Fruit fly (Drosophila melanogaster) whole organism, adult: ENCODE measurements around the gene Rexo5.

Experiments
- CG11617 ChIP-seq: fragments of 200-800 bp; sonication (Bioruptor generic); optimal IDR thresholded peaks from 2 replicates; lab custom pipeline; 2017; ENCODE audit warnings: mild to moderate bottlenecking, missing biosample characterization, missing genetic modification reagents, missing genetic modification characterization
- CG12768 ChIP-seq: fragments of 200-800 bp; sonication (Bioruptor generic); optimal IDR thresholded peaks from 2 replicates; lab custom pipeline; 2017; ENCODE audit warnings: missing biosample characterization, missing genetic modification characterization, mild to moderate bottlenecking, moderate library complexity, missing genetic modification reagents
- CG14711 ChIP-seq: fragments of 200-800 bp; sonication (Bioruptor generic); optimal IDR thresholded peaks from 2 replicates; lab custom pipeline; 2018; ENCODE audit warnings: missing biosample characterization, mild to moderate bottlenecking, missing genetic modification characterization, moderate library complexity
- CG1620 ChIP-seq: fragments of 200-800 bp; sonication (Bioruptor generic); optimal IDR thresholded peaks from 2 replicates; lab custom pipeline; 2016; ENCODE audit warnings: missing biosample characterization, missing genetic modification characterization
- CG33017 ChIP-seq: fragments of 200-800 bp; sonication (Bioruptor generic); optimal IDR thresholded peaks from 2 replicates; lab custom pipeline; 2018; ENCODE audit warnings: missing biosample characterization, mild to moderate bottlenecking, missing genetic modification characterization, moderate library complexity
- CG5204 ChIP-seq: fragments of 200-800 bp; sonication (Bioruptor generic); optimal IDR thresholded peaks from 2 replicates; lab custom pipeline; 2016; ENCODE audit warnings: missing biosample characterization, missing genetic modification characterization
- CG7045 ChIP-seq: fragments of 200-800 bp; sonication (Bioruptor generic); optimal IDR thresholded peaks from 2 replicates; lab custom pipeline; 2017; ENCODE audit warnings: missing biosample characterization, mild to moderate bottlenecking, missing genetic modification characterization
- CG7101 ChIP-seq: fragments of 200-800 bp; sonication (Bioruptor generic); optimal IDR thresholded peaks from 2 replicates; lab custom pipeline; 2018; ENCODE audit warnings: missing biosample characterization, mild to moderate bottlenecking, missing genetic modification characterization, moderate library complexity
- Clk ChIP-seq: fragments of 200-800 bp; sonication (Bioruptor generic); optimal IDR thresholded peaks from 2 replicates; lab custom pipeline; 2017; ENCODE audit warnings: missing biosample characterization, missing genetic modification characterization
- Crg-1 ChIP-seq: fragments of 200-800 bp; sonication (Bioruptor generic); optimal IDR thresholded peaks from 2 replicates; lab custom pipeline; 2016; ENCODE audit warnings: missing biosample characterization, missing genetic modification characterization
- Hr96 ChIP-seq: fragments of 200-800 bp; sonication (Bioruptor generic); optimal IDR thresholded peaks from 2 replicates; lab custom pipeline; 2016; ENCODE audit warnings: missing biosample characterization, missing genetic modification characterization
- Mnt ChIP-seq: fragments of 200-800 bp; sonication (Bioruptor generic); optimal IDR thresholded peaks from 2 replicates; lab custom pipeline; 2016; ENCODE audit warnings: missing biosample characterization, mild to moderate bottlenecking, missing genetic modification characterization
- bab1 ChIP-seq: fragments of 200-800 bp; sonication (Bioruptor generic); optimal IDR thresholded peaks from 3 replicates; lab custom pipeline; 2019; ENCODE audit warnings: missing biosample characterization, mild to moderate bottlenecking, missing genetic modification characterization, moderate library complexity
- cic ChIP-seq: fragments of 200-800 bp; sonication (Bioruptor generic); optimal IDR thresholded peaks from 2 replicates; lab custom pipeline; 2017; ENCODE audit warnings: missing biosample characterization, mild to moderate bottlenecking, missing genetic modification characterization, moderate library complexity
- cnc ChIP-seq, 2 experiments: fragments of >200 bp; optimal IDR thresholded peaks; 2 replicates each; lab custom pipeline; 2017
- kay ChIP-seq: fragments of 200-800 bp; sonication (Bioruptor generic); peaks from one replicate; lab custom pipeline; 2016; ENCODE audit warnings: missing biosample characterization, missing genetic modification characterization, borderline replicate concordance
- ovo ChIP-seq: fragments of 200-800 bp; sonication (Bioruptor generic); optimal IDR thresholded peaks from 2 replicates; lab custom pipeline; 2016; ENCODE audit warnings: missing biosample characterization, missing genetic modification characterization
- pad ChIP-seq: fragments of 200-800 bp; sonication (Bioruptor generic); optimal IDR thresholded peaks from 3 replicates; lab custom pipeline; 2017; ENCODE audit warnings: missing biosample characterization, missing genetic modification characterization, mild to moderate bottlenecking, moderate library complexity, missing genetic modification reagents
- tj ChIP-seq: fragments of 200-800 bp; sonication (Bioruptor generic); optimal IDR thresholded peaks from 3 replicates; lab custom pipeline; 2017; ENCODE audit warnings: missing biosample characterization, mild to moderate bottlenecking, missing genetic modification characterization, moderate library complexity
- toe ChIP-seq: fragments of 200-800 bp; sonication (Bioruptor generic); optimal IDR thresholded peaks from 2 replicates; lab custom pipeline; 2016; ENCODE audit warnings: missing biosample characterization, missing genetic modification characterization

The Rexo5 gene

dm6 chr3L:6603266-6603734 is at the start of gene Rexo5, which contains the start of gene ndl:
Gene Rexo5 (plus strand): TSS chr3L:6603684.
Gene ndl (minus strand): TSS chr3L:6603366.
- TF ChIP-seq bab1 (GFP tag; lab: Kevin White, UChicago) (peak; percentile 12), Crg-1 (GFP tag; lab: Kevin White, UChicago) (no peak), pad (GFP tag; lab: Kevin White, UChicago) (no peak), cnc (optimal IDR thresholded peaks at IDR 0.05; lab: Kevin White, UChicago) (no peak), tj (GFP tag; lab: Kevin White, UChicago) (peak; percentile 85)

- TF ChIP-seq cic (GFP tag; lab: Kevin White, UChicago): no peak
- TF ChIP-seq kay (GFP tag; lab: Kevin White, UChicago): peak; percentile 71
Measured at dm6 chr3L:6554056-6554739, 49.3 kb upstream of the Rexo5 start.

- TF ChIP-seq CG7101 (tag; lab: Kevin White, UChicago): no peak
- TF ChIP-seq Hr96: no peak
- no peak for TF ChIP-seq CG33017
- no peak for TF ChIP-seq CG5204 (GFP tag; lab: Kevin White, UChicago)
- TF ChIP-seq kay (GFP tag; lab: Kevin White, UChicago): no peak
- no peak for TF ChIP-seq toe (GFP tag; lab: Kevin White, UChicago)
- TF ChIP-seq pad (GFP tag; lab: Kevin White, UChicago): no peak
- no peak for TF ChIP-seq CG12768 (GFP tag; lab: Kevin White, UChicago)
- no peak for TF ChIP-seq CG1620 (GFP tag; lab: Kevin White, UChicago)
- no peak for TF ChIP-seq CG7045 (GFP tag; lab: Kevin White, UChicago)
- no peak for TF ChIP-seq bab1 (GFP tag; lab: Kevin White, UChicago)
- no peak for TF ChIP-seq CG14711 (tag; lab: Kevin White, UChicago)
- no peak for TF ChIP-seq tj (GFP tag; lab: Kevin White, UChicago)
- TF ChIP-seq Clk (GFP tag; lab: Kevin White, UChicago): no peak
- TF ChIP-seq Mnt (GFP tag; lab: Kevin White, UChicago): no peak
Measured at dm6 chr3L:6556221-6556620, 47.3 kb upstream of the Rexo5 start.

dm6 chr3L:6558516-6558915 is 45.0 kb upstream of the Rexo5 start:
- no peak for TF ChIP-seq CG5204 (GFP tag; lab: Kevin White, UChicago)

dm6 chr3L:6561052-6561451 is 42.4 kb upstream of the Rexo5 start:
- TF ChIP-seq Crg-1 (GFP tag; lab: Kevin White, UChicago): no peak

- no peak for TF ChIP-seq CG14711 (tag; lab: Kevin White, UChicago)
- no peak for TF ChIP-seq CG7045 (GFP tag; lab: Kevin White, UChicago)
- TF ChIP-seq cic (GFP tag; lab: Kevin White, UChicago): no peak
- no peak for TF ChIP-seq CG5204 (GFP tag; lab: Kevin White, UChicago)
- no peak for TF ChIP-seq ovo
- no peak for TF ChIP-seq kay (GFP tag; lab: Kevin White, UChicago)
- TF ChIP-seq CG11617 (GFP tag; lab: Kevin White, UChicago): no peak
- TF ChIP-seq CG33017: no peak
- no peak for TF ChIP-seq CG7101 (tag; lab: Kevin White, UChicago)
- TF ChIP-seq CG12768 (GFP tag; lab: Kevin White, UChicago): no peak
- TF ChIP-seq Mnt (GFP tag; lab: Kevin White, UChicago): no peak
Measured at dm6 chr3L:6576709-6577108, 26.8 kb upstream of the Rexo5 start.

- no peak for TF ChIP-seq CG5204 (GFP tag; lab: Kevin White, UChicago)
- no peak for TF ChIP-seq cic (GFP tag; lab: Kevin White, UChicago)
- TF ChIP-seq ovo: no peak
Measured at dm6 chr3L:6577313-6577852, 26.1 kb upstream of the Rexo5 start.

- TF ChIP-seq CG11617 (GFP tag; lab: Kevin White, UChicago) (no peak), CG5204 (GFP tag; lab: Kevin White, UChicago) (no peak), ovo (no peak)
Measured at dm6 chr3L:6589429-6590062, 13.9 kb upstream of the Rexo5 start, which contains the start of gene jv. Gene jv (minus strand): TSS chr3L:6589479.
